Worm (Caenorhabditis elegans): ENCODE measurements around the gene frm-7.

frm-7 gene

DNA sequence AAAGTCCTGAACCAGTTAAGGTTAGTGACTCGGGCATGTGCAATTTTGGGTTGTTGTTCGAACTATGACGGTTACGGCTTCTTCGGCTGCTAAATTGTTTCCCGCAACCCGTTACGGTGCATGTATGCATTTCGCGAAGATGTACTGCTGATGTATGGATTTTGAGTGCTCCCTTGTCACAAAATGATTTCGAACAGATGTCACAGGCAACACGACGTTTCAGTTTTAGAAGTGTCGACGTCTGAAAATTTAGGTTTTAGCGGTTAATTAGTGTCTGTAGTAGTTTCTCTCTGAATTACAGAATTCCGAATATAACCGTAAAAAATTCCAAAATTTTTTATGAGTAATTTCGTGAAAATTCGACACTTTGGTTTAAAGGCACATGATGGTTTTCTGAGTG is 26.6 kb upstream of the frm-7 start:
- TF ChIP-seq efl-1 (optimal IDR thresholded peaks at IDR 0.05) (no peak), efl-1 (GFP tag; optimal IDR thresholded peaks at IDR 0.05 in 1 of 2) (peak in 1 of 2 experiments; percentile 57), skn-1 (tag; optimal IDR thresholded peaks at IDR 0.05) (no peak)

DNA sequence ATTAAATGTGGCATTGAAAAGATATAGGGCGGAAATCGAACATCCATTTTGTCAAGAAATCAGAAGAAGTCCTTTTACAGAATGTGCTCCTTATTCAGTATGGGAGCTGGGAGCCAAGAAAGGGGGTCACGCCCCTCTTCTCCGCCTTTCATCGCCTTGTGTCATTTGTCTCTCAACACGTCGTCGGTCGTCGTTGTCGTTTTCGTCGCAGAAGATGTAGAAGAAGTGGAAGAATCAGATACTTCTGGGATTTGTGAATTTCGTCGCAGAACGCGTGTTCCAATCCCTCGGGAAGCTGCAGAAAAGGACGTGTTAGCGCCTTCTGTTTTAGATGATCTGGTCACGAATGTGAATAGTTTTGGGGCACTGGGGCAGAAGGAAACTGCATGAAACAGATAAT is 25.3 kb upstream of the frm-7 start, which contains the start of gene bnc-1:
Gene bnc-1 (minus strand): TSS at position 101 of the 400 bp plus-strand sequence.
- TF ChIP-seq tbx-2 (tag; optimal IDR thresholded peaks at IDR 0.05) = no peak

DNA sequence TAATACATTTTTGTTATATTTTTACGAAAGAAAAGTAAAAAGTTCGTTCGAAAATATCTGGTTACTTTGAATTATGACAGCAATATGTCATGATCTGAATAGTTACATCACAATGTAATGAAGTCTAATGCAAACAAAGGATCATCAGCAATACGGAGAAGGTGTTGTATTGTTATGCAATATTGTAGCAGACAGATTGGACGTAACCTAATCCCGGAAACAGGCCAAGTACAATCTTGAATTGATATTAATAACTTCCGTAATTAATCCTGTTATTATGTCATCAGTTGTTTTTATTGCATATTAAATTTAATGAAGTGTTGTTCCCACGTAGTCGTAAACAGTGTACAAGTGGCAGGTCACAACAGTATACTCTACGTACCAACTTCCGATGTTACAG is 20.8 kb upstream of the frm-7 start:
- TF ChIP-seq unc-130 (tag; optimal IDR thresholded peaks at IDR 0.05) (no peak), hlh-4 (tag; optimal IDR thresholded peaks at IDR 0.05) (no peak), aha-1 (tag; optimal IDR thresholded peaks at IDR 0.05) (no peak), blmp-1 (tag; optimal IDR thresholded peaks at IDR 0.05) (no peak), jun-1 (tag; optimal IDR thresholded peaks at IDR 0.05) (no peak), ceh-63 (GFP tag; optimal IDR thresholded peaks at IDR 0.05) (no peak), egl-13 (tag; optimal IDR thresholded peaks at IDR 0.05) (no peak), pqm-1 (tag; optimal IDR thresholded peaks at IDR 0.05) (no peak), unc-98 (GFP tag; IDR thresholded peaks at IDR 0.05) (no peak), elt-2 (tag; optimal IDR thresholded peaks at IDR 0.05) (no peak), C16A3.4 (tag; optimal IDR thresholded peaks at IDR 0.05) (no peak), nhr-19 (GFP tag; conservative IDR thresholded peaks at IDR 0.05) (no peak)

DNA sequence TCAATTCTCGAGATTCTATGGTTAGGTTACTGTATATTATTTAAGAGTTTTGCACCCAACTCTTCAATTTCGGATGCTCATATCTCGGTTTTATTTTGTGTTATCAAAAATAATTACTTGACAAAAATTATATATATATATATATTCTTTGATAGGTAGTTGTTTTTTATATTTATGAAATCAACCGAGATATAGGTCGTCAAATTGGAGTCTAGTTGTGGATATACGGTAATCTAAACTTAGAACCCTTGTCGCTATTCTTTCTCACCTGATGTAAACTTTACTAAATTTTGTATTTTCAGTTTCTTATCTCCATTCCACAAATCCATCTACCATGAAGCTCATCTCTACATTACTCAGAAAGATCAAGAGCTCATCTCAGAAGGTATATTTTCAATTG is 19.1 kb upstream of the frm-7 start, which contains the start of gene F55C5.10:
Gene F55C5.10 (plus strand): TSS at position 301 of the 400 bp plus-strand sequence.
- no peak for TF ChIP-seq ceh-63 (GFP tag; optimal IDR thresholded peaks at IDR 0.05)
- no peak for TF ChIP-seq C16A3.4 (tag; optimal IDR thresholded peaks at IDR 0.05)
- no peak for TF ChIP-seq fkh-8 (tag; optimal IDR thresholded peaks at IDR 0.05)
- TF ChIP-seq isw-1 (GFP tag; IDR thresholded peaks at IDR 0.05) = no peak
- no peak for TF ChIP-seq unc-62 (GFP tag; optimal IDR thresholded peaks at IDR 0.05)
- TF ChIP-seq C04F5.9 (tag; optimal IDR thresholded peaks at IDR 0.05) = no peak
- no peak for TF ChIP-seq unc-30 (tag; optimal IDR thresholded peaks at IDR 0.05)
- TF ChIP-seq nhr-19 (GFP tag; conservative IDR thresholded peaks at IDR 0.05) = no peak
- TF ChIP-seq swsn-7 (tag; optimal IDR thresholded peaks at IDR 0.05) = no peak
- TF ChIP-seq vab-15 (tag; optimal IDR thresholded peaks at IDR 0.05) = no peak
- no peak for TF ChIP-seq snpc-4 (tag; optimal IDR thresholded peaks at IDR 0.05)

DNA sequence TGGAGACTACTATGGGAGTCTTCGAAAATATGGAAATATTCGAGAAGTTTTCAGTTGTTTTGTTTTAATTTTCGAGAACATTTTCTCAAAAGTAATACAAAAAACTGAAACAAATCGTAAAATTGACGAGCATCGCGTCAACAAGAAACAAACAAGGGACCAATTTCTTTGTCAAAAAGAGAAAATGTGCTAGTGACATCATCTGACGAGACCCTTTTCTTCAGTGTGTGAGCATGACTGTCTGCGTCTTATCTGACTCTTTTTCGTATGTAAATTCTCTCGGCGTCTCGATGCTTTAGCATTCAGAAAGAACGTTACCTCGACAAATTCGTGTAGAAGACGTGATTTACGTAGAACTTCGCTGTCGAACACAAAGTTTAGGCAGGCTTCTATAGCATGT is 14.6 kb upstream of the frm-7 start:
- TF ChIP-seq F16B12.6 (tag; optimal IDR thresholded peaks at IDR 0.05) (no peak), unc-62 (GFP tag; optimal IDR thresholded peaks at IDR 0.05) (no peak), C04F5.9 (tag; optimal IDR thresholded peaks at IDR 0.05) (no peak), blmp-1 (tag; optimal IDR thresholded peaks at IDR 0.05) (no peak), nhr-77 (tag; optimal IDR thresholded peaks at IDR 0.05) (no peak), elt-2 (tag; optimal IDR thresholded peaks at IDR 0.05) (no peak), efl-1 (optimal IDR thresholded peaks at IDR 0.05) (no peak), efl-1 (GFP tag; optimal IDR thresholded peaks at IDR 0.05 in 1 of 2) (peak in 1 of 2 experiments; percentile 22), nhr-237 (tag; optimal IDR thresholded peaks at IDR 0.05) (no peak), ceh-88 (GFP tag; IDR thresholded peaks at IDR 0.05) (no peak), lin-14 (GFP tag; optimal IDR thresholded peaks at IDR 0.05) (peak; percentile 67), snu-23 (GFP tag; optimal IDR thresholded peaks at IDR 0.05) (no peak), zag-1 (tag; optimal IDR thresholded peaks at IDR 0.05) (no peak), lin-35 (GFP tag; optimal IDR thresholded peaks at IDR 0.05) (peak in 1 of 2 experiments; percentile 2), hlh-4 (tag; optimal IDR thresholded peaks at IDR 0.05) (no peak), ceh-82 (tag; optimal IDR thresholded peaks at IDR 0.05) (peak in 1 of 3 experiments; percentile 13), ceh-90 (tag; optimal IDR thresholded peaks at IDR 0.05) (no peak), nhr-19 (GFP tag; conservative IDR thresholded peaks at IDR 0.05) (no peak), nhr-28 (tag; optimal IDR thresholded peaks at IDR 0.05) (no peak), tlp-1 (tag; optimal IDR thresholded peaks at IDR 0.05) (no peak), egl-13 (tag; optimal IDR thresholded peaks at IDR 0.05) (no peak), lin-15B (tag; optimal IDR thresholded peaks at IDR 0.05) (no peak), ama-1 (optimal IDR thresholded peaks at IDR 0.05) (no peak), isw-1 (GFP tag; IDR thresholded peaks at IDR 0.05) (no peak), mef-2 (tag; optimal IDR thresholded peaks at IDR 0.05) (no peak), lsy-2 (tag; optimal IDR thresholded peaks at IDR 0.05) (peak in 1 of 2 experiments; percentile 34)

Data from whole organism, L1 larva.